Worm (Caenorhabditis elegans): Measurements from ENCODE around the gene cox-16.

DNA sequence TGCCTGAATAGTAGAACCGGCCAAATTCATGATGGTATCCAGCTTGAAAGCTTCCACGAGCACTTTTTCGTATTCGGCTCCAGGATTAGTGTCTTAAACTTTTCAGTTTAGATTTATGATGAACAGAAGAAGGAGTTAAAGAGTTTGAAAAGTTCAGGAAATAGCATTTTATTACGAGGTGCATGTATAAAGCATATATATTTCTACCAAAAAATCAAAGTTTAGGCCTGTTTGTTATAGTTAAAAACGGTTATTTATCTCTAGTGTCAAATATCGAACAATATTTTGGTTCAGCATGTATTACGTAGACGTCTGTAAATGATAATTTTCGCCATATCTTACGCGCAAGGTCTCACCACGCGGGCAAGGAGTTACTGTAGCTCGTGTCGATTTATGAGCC, 45.3 kb upstream of the cox-16 start, which contains the start of gene klc-2:
- TF ChIP-seq drap-1 (GFP tag; optimal IDR thresholded peaks at IDR 0.05) (no peak), ztf-11 (tag; optimal IDR thresholded peaks at IDR 0.05) (no peak), elt-1 (tag; optimal IDR thresholded peaks at IDR 0.05; ENCODE audit: borderline replicate concordance, insufficient read depth) (no peak), lsy-2 (tag; optimal IDR thresholded peaks at IDR 0.05) (no peak), nhr-76 (tag; optimal IDR thresholded peaks at IDR 0.05) (no peak), unc-62 (GFP tag; optimal IDR thresholded peaks at IDR 0.05) (no peak), nhr-28 (tag; optimal IDR thresholded peaks at IDR 0.05) (no peak), flh-1 (GFP tag; optimal IDR thresholded peaks at IDR 0.05) (no peak), ces-1 (GFP tag; optimal IDR thresholded peaks at IDR 0.05) (no peak), mep-1 (tag; optimal IDR thresholded peaks at IDR 0.05) (no peak), pha-4 (tag; optimal IDR thresholded peaks at IDR 0.05) (no peak)

All from whole organism, mixed stage, embryonic.